Worm (Caenorhabditis elegans): Measurements from ENCODE around the gene grl-13.
"Not testable (repeated sequence)": the region's sequence is repeated elsewhere in the genome, so short reads cannot be mapped to it uniquely, and the experiment has no call there.

DNA sequence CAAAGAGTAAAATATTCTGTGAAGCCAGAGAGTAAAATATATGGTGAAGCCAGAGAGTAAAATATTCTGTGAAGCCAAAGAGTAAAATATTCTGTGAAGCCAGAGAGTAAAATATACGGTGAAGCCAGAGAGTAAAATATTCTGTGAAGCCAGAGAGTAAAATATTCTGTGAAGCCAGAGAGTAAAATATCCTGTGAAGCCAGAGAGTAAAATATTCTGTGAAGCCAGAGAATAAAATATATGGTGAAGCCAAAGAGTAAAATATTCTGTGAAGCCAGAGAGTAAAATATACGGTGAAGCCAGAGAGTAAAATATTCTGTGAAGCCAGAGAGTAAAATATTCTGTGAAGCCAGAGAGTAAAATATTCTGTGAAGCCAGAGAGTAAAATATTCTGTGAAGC is 30.9 kb downstream of the grl-13 start:
- TF ChIP-seq dmd-4 (tag; optimal IDR thresholded peaks at IDR 0.05; ENCODE audit: borderline replicate concordance); ama-1 (optimal IDR thresholded peaks at IDR 0.05); rnt-1 (tag; optimal IDR thresholded peaks at IDR 0.05); elt-2 (tag; optimal IDR thresholded peaks at IDR 0.05); pha-4 (tag; optimal IDR thresholded peaks at IDR 0.05); dve-1 (tag; optimal IDR thresholded peaks at IDR 0.05); hlh-15 (tag; optimal IDR thresholded peaks at IDR 0.05); eyg-1 (tag; optimal IDR thresholded peaks at IDR 0.05); pros-1 (tag; optimal IDR thresholded peaks at IDR 0.05): not testable (repeated sequence)

Data from whole organism, late embryonic.